In the genomic region with DNA sequence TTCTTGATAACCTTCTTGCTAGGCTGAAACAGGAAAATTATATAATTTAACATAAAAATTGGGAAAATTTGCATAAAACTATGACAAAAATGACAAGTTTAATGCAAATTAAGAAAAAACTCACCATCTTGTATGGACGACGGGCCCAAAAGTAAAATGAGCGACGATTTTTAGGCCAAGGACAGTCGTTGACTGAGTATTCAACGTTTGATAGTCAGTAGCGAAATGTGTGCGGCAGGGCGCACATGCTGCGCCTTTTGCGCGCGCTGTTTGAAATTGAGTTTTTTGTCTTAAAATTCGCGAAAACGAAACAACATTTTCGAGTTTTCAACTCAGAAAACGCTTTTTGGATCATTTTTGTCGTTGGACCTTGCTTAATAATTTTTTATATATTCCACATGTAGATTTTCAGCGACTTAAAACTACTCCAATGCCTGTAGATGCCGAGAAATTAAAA, we compare ENCODE assay signal across 5 worm cellular contexts.
A peak's percentile ranks its signal among the peaks of the same experiment; 100 is the strongest.
TF ChIP-seq lines count a peak whose summit lies in the region.

A gene (minus strand): TSS at position 153 of the 457 bp plus-strand sequence.
A gene (plus strand): TSS at position 407 of the 457 bp plus-strand sequence.

TF ChIP-seq in whole organism, L1 larva, 84 proteins besides CTCF, POLR2A, EP300 and RAD21 (continues in another document):
- TF ChIP-seq ztf-4 (tag; optimal IDR thresholded peaks at IDR 0.05; lab: Kevin White, UChicago) (peak; percentile 89), hlh-17 (GFP tag; optimal IDR thresholded peaks at IDR 0.05; lab: Kevin White, UChicago; ENCODE audit: borderline replicate concordance) (no peak), lir-3 (tag; optimal IDR thresholded peaks at IDR 0.05; lab: Kevin White, UChicago; ENCODE audit: poor library complexity) (peak; percentile 83), mab-9 (GFP tag; IDR thresholded peaks at IDR 0.05; lab: Robert Waterston, UW) (peak; percentile 92), Y116A8C.19 (tag; optimal IDR thresholded peaks at IDR 0.05; lab: Kevin White, UChicago; ENCODE audit: borderline replicate concordance) (no peak), nhr-47 (tag; optimal IDR thresholded peaks at IDR 0.05; lab: Kevin White, UChicago) (peak; percentile 98), nhr-237 (tag; optimal IDR thresholded peaks at IDR 0.05; lab: Kevin White, UChicago) (peak; percentile 66), ces-1 (GFP tag; optimal IDR thresholded peaks at IDR 0.05; lab: Kevin White, UChicago) (no peak), efl-1 (optimal IDR thresholded peaks at IDR 0.05; lab: Kevin White, UChicago) (peak; percentile 94 to 98), efl-1 (GFP tag; optimal IDR thresholded peaks at IDR 0.05 in 1 of 2; lab: Kevin White, UChicago) (peak; percentile 93 to 100), blmp-1 (tag; optimal IDR thresholded peaks at IDR 0.05; lab: Kevin White, UChicago) (peak; percentile 53), egl-27 (tag; optimal IDR thresholded peaks at IDR 0.05; lab: Kevin White, UChicago) (peak in 1 of 2 experiments; percentile 49), sptf-1 (tag; optimal IDR thresholded peaks at IDR 0.05; lab: Kevin White, UChicago) (no peak), sox-4 (tag; optimal IDR thresholded peaks at IDR 0.05; lab: Kevin White, UChicago) (peak; percentile 77), ets-5 (GFP tag; IDR thresholded peaks at IDR 0.05; lab: Robert Waterston, UW) (no peak), lsy-2 (tag; optimal IDR thresholded peaks at IDR 0.05; lab: Kevin White, UChicago) (peak; percentile 94 to 95)

TF ChIP-seq in whole organism, L3 larva, 47 proteins besides CTCF, POLR2A, EP300 and RAD21 (continues in another document):
- TF ChIP-seq zag-1 (tag; optimal IDR thresholded peaks at IDR 0.05; lab: Kevin White, UChicago) (peak; percentile 24), mdl-1 (tag; optimal IDR thresholded peaks at IDR 0.05; lab: Kevin White, UChicago) (no peak), nfya-1 (tag; optimal IDR thresholded peaks at IDR 0.05; lab: Kevin White, UChicago; ENCODE audit: insufficient read depth) (peak; percentile 89), ztf-4 (tag; optimal IDR thresholded peaks at IDR 0.05; lab: Kevin White, UChicago) (no peak), ceh-16 (tag; optimal IDR thresholded peaks at IDR 0.05; lab: Kevin White, UChicago) (no peak), sea-2 (GFP tag; optimal IDR thresholded peaks at IDR 0.05; lab: Kevin White, UChicago) (no peak), elt-2 (tag; optimal IDR thresholded peaks at IDR 0.05; lab: Kevin White, UChicago) (peak; percentile 86), skn-1 (tag; optimal IDR thresholded peaks at IDR 0.05; lab: Kevin White, UChicago) (peak; percentile 65), mml-1 (tag; optimal IDR thresholded peaks at IDR 0.05; lab: Kevin White, UChicago) (no peak), lin-15B (tag; optimal IDR thresholded peaks at IDR 0.05; lab: Kevin White, UChicago) (peak; percentile 96), elt-3 (tag; optimal IDR thresholded peaks at IDR 0.05; lab: Kevin White, UChicago) (peak; percentile 13 to 87 (median 16)), lsy-12 (tag; optimal IDR thresholded peaks at IDR 0.05; lab: Kevin White, UChicago) (peak; percentile 97), tbx-2 (tag; optimal IDR thresholded peaks at IDR 0.05; lab: Kevin White, UChicago) (peak; percentile 92), egl-27 (tag; optimal IDR thresholded peaks at IDR 0.05; lab: Kevin White, UChicago) (no peak), aly-2 (tag; optimal IDR thresholded peaks at IDR 0.05; lab: Kevin White, UChicago) (no peak), nhr-77 (tag; optimal IDR thresholded peaks at IDR 0.05; lab: Kevin White, UChicago) (peak; percentile 79), ZK546.5 (tag; optimal IDR thresholded peaks at IDR 0.05; lab: Kevin White, UChicago) (peak; percentile 40), hmg-11 (tag; optimal IDR thresholded peaks at IDR 0.05; lab: Kevin White, UChicago) (peak; percentile 89)

TF ChIP-seq in whole organism, early embryonic, 17 proteins besides CTCF, POLR2A, EP300 and RAD21:
- TF ChIP-seq aly-1 (tag; optimal IDR thresholded peaks at IDR 0.05; lab: Kevin White, UChicago) (no peak), ceh-36 (tag; optimal IDR thresholded peaks at IDR 0.05; lab: Kevin White, UChicago) (no peak), F13C5.2 (tag; optimal IDR thresholded peaks at IDR 0.05; lab: Kevin White, UChicago) (peak; percentile 86), tra-4 (tag; optimal IDR thresholded peaks at IDR 0.05; lab: Kevin White, UChicago) (no peak), tbx-11 (GFP tag; IDR thresholded peaks at IDR 0.05; lab: Robert Waterston, UW) (no peak), sea-1 (GFP tag; conservative IDR thresholded peaks at IDR 0.05; lab: Robert Waterston, UW) (peak; percentile 74; the same call in 1 of the 2 replicates), tbx-37 (GFP tag; conservative IDR thresholded peaks at IDR 0.05; lab: Robert Waterston, UW) (peak; percentile 51), pes-1 (GFP tag; IDR thresholded peaks at IDR 0.05; lab: Robert Waterston, UW) (peak; percentile 74), ama-1 (optimal IDR thresholded peaks at IDR 0.05; lab: Kevin White, UChicago) (no peak), scrt-1 (GFP tag; IDR thresholded peaks at IDR 0.05; lab: Robert Waterston, UW) (0 out of 2 replicates have a peak, but pooled peaks have one; percentile 28), ceh-13 (GFP tag; optimal IDR thresholded peaks at IDR 0.05; lab: Kevin White, UChicago) (no peak), B0310.2 (tag; optimal IDR thresholded peaks at IDR 0.05; lab: Kevin White, UChicago) (peak; percentile 18), ets-7 (tag; optimal IDR thresholded peaks at IDR 0.05; lab: Kevin White, UChicago) (no peak), flt-1 (GFP tag; IDR thresholded peaks at IDR 0.05; lab: Robert Waterston, UW) (peak; percentile 52), hmg-4 (GFP tag; optimal IDR thresholded peaks at IDR 0.05; lab: Kevin White, UChicago) (peak; percentile 57), hmbx-1 (tag; optimal IDR thresholded peaks at IDR 0.05; lab: Kevin White, UChicago) (no peak), hnd-1 (tag; optimal IDR thresholded peaks at IDR 0.05; lab: Kevin White, UChicago) (no peak)

TF ChIP-seq in whole organism, midembryonic, 9 proteins besides CTCF, POLR2A, EP300 and RAD21:
- TF ChIP-seq tab-1 (GFP tag; IDR thresholded peaks at IDR 0.05; lab: Robert Waterston, UW): no peak
- TF ChIP-seq cog-1 (tag; optimal IDR thresholded peaks at IDR 0.05; lab: Kevin White, UChicago): peak; percentile 67
- no peak for TF ChIP-seq ref-1 (GFP tag; conservative IDR thresholded peaks at IDR 0.05; lab: Robert Waterston, UW)
- TF ChIP-seq med-1 (GFP tag; optimal IDR thresholded peaks at IDR 0.05; lab: Kevin White, UChicago; ENCODE audit: insufficient read depth): no peak
- peak; percentile 69; the same call in 1 of the 2 replicates for TF ChIP-seq klf-2 (GFP tag; conservative IDR thresholded peaks at IDR 0.05; lab: Robert Waterston, UW)
- 0 out of 2 replicates have a peak, but pooled peaks have one; percentile 41 for TF ChIP-seq T22C8.4 (GFP tag; IDR thresholded peaks at IDR 0.05; lab: Robert Waterston, UW)
- peak; percentile 91 for TF ChIP-seq ztf-23 (GFP tag; IDR thresholded peaks at IDR 0.05; lab: Robert Waterston, UW)
- TF ChIP-seq flt-1 (GFP tag; IDR thresholded peaks at IDR 0.05; lab: Robert Waterston, UW): peak; percentile 84

TF ChIP-seq in whole organism, young adult, 124 proteins besides CTCF, POLR2A, EP300 and RAD21 (continues in another document):
- no peak for TF ChIP-seq B0261.1 (tag; optimal IDR thresholded peaks at IDR 0.05; lab: Kevin White, UChicago)
- no peak for TF ChIP-seq snpc-1.1 (tag; optimal IDR thresholded peaks at IDR 0.05; lab: Kevin White, UChicago; ENCODE audit: insufficient read depth)
- TF ChIP-seq ZK185.1 (tag; optimal IDR thresholded peaks at IDR 0.05; lab: Kevin White, UChicago; ENCODE audit: poor library complexity, severe bottlenecking): peak; percentile 90
- peak; percentile 91 for TF ChIP-seq F39B2.1 (GFP tag; IDR thresholded peaks at IDR 0.05; lab: Robert Waterston, UW)
- TF ChIP-seq bed-2 (GFP tag; IDR thresholded peaks at IDR 0.05; lab: Robert Waterston, UW): 0 out of 2 replicates have a peak, but pooled peaks have one; percentile 52
- peak; percentile 55; the same call in 1 of the 2 replicates for TF ChIP-seq zfh-2 (GFP tag; conservative IDR thresholded peaks at IDR 0.05; lab: Robert Waterston, UW)
- no peak for TF ChIP-seq ceh-79 (tag; optimal IDR thresholded peaks at IDR 0.05; lab: Kevin White, UChicago)
- peak; percentile 24 for TF ChIP-seq mel-28 (tag; optimal IDR thresholded peaks at IDR 0.05; lab: Kevin White, UChicago; ENCODE audit: borderline replicate concordance)
- peak; percentile 75 for TF ChIP-seq tbp1 (GFP tag; optimal IDR thresholded peaks at IDR 0.05; lab: Kevin White, UChicago)
- TF ChIP-seq B0019.2 (GFP tag; conservative IDR thresholded peaks at IDR 0.05; lab: Robert Waterston, UW): peak; percentile 95
- no peak for TF ChIP-seq dpff-1 (tag; optimal IDR thresholded peaks at IDR 0.05; lab: Kevin White, UChicago)
- no peak for TF ChIP-seq tbx-9 (tag; optimal IDR thresholded peaks at IDR 0.05; lab: Kevin White, UChicago; ENCODE audit: borderline replicate concordance)
- TF ChIP-seq aptf-3 (GFP tag; IDR thresholded peaks at IDR 0.05; lab: Robert Waterston, UW): no peak
- peak; percentile 59; the same call in 1 of the 2 replicates for TF ChIP-seq Y53F4B.3 (GFP tag; IDR thresholded peaks at IDR 0.05; lab: Robert Waterston, UW)
- TF ChIP-seq sdz-38 (tag; optimal IDR thresholded peaks at IDR 0.05; lab: Kevin White, UChicago): no peak
- TF ChIP-seq pha-4 (tag; optimal IDR thresholded peaks at IDR 0.05; lab: Kevin White, UChicago): no peak
- TF ChIP-seq Y67H2A.10 (GFP tag; conservative IDR thresholded peaks at IDR 0.05; lab: Robert Waterston, UW): peak; percentile 87
- peak; percentile 96 for TF ChIP-seq F33H1.4 (GFP tag; IDR thresholded peaks at IDR 0.05; lab: Robert Waterston, UW)
- peak; percentile 96 for TF ChIP-seq ceh-27 (GFP tag; optimal IDR thresholded peaks at IDR 0.05; lab: Kevin White, UChicago)
- TF ChIP-seq somi-1 (GFP tag; optimal IDR thresholded peaks at IDR 0.05; lab: Kevin White, UChicago): peak; percentile 80
- TF ChIP-seq dox-1 (GFP tag; IDR thresholded peaks at IDR 0.05; lab: Robert Waterston, UW): peak; percentile 98
- no peak; the same call in 1 of the 2 replicates for TF ChIP-seq ceh-40 (GFP tag; IDR thresholded peaks at IDR 0.05; lab: Robert Waterston, UW)
- TF ChIP-seq athp-1 (tag; optimal IDR thresholded peaks at IDR 0.05; lab: Kevin White, UChicago): peak; percentile 81
- no peak for TF ChIP-seq hlh-12 (tag; optimal IDR thresholded peaks at IDR 0.05; lab: Kevin White, UChicago)
- peak; percentile 89 for TF ChIP-seq ztf-6 (GFP tag; IDR thresholded peaks at IDR 0.05; lab: Robert Waterston, UW)
- TF ChIP-seq rcor-1 (GFP tag; IDR thresholded peaks at IDR 0.05; lab: Robert Waterston, UW): peak; percentile 98
- peak; percentile 100 for TF ChIP-seq mcd-1 (GFP tag; IDR thresholded peaks at IDR 0.05; lab: Robert Waterston, UW)
- peak; percentile 97 for TF ChIP-seq ztf-28 (GFP tag; IDR thresholded peaks at IDR 0.05; lab: Robert Waterston, UW)
- TF ChIP-seq madf-3 (GFP tag; IDR thresholded peaks at IDR 0.05; lab: Robert Waterston, UW): peak; percentile 97
- TF ChIP-seq attf-5 (GFP tag; optimal IDR thresholded peaks at IDR 0.05; lab: Kevin White, UChicago): peak; percentile 99
